Worm (Caenorhabditis elegans): Measurements from ENCODE around the gene F55G1.1.

DNA sequence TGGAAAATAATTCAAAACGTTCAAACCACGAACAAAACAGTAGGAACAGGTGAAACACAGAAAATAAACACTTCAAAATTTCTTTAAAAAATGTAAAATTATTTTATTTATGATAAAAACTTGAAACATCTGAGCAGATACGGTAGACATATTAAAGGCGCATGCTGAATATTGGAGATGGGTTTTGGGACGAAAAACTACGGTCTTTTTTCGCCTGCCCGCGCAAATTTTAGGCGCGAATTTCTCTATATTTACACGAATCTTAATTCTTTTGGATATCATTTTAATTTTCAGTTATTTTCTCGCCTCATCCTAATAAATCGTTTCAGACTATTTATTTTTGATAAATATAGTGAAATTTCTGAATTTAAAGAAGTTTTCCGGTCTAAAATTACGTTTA lies 13.9 kb upstream of the F55G1.1 start:
- TF ChIP-seq ztf-11 (tag; optimal IDR thresholded peaks at IDR 0.05) (no peak), R02D3.7 (tag; optimal IDR thresholded peaks at IDR 0.05) (no peak), saeg-2 (GFP tag; IDR thresholded peaks at IDR 0.05) (no peak), ceh-32 (tag; optimal IDR thresholded peaks at IDR 0.05; ENCODE audit: poor library complexity) (no peak), cey-2 (tag; optimal IDR thresholded peaks at IDR 0.05; ENCODE audit: borderline replicate concordance, insufficient read depth) (no peak), fkh-10 (GFP tag; optimal IDR thresholded peaks at IDR 0.05) (no peak), nhr-237 (tag; optimal IDR thresholded peaks at IDR 0.05) (no peak), Y75B8A.6 (GFP tag; IDR thresholded peaks at IDR 0.05) (no peak), skn-1 (tag; optimal IDR thresholded peaks at IDR 0.05) (no peak), dmd-9 (GFP tag; IDR thresholded peaks at IDR 0.05) (no peak), mdl-1 (tag; optimal IDR thresholded peaks at IDR 0.05) (no peak), lin-29 (GFP tag; IDR thresholded peaks at IDR 0.05) (no peak), daf-19 (GFP tag; conservative IDR thresholded peaks at IDR 0.05) (no peak)

All from whole organism, L4 larva.